Fruit fly (Drosophila melanogaster): Measurements from ENCODE around the gene CG17075.

dm6 chr2L:298285-298644 lies 31.0 kb upstream of the CG17075 start:
- no peak for TF ChIP-seq dmrt11E (tag; optimal IDR thresholded peaks at IDR 0.05)
- TF ChIP-seq CG3726 (GFP tag; IDR thresholded peaks at IDR 0.05) = no peak
- no peak for TF ChIP-seq CG1602 (GFP tag; optimal IDR thresholded peaks at IDR 0.05)
